Worm (Caenorhabditis elegans): ENCODE measurements around the gene gba-2.

DNA sequence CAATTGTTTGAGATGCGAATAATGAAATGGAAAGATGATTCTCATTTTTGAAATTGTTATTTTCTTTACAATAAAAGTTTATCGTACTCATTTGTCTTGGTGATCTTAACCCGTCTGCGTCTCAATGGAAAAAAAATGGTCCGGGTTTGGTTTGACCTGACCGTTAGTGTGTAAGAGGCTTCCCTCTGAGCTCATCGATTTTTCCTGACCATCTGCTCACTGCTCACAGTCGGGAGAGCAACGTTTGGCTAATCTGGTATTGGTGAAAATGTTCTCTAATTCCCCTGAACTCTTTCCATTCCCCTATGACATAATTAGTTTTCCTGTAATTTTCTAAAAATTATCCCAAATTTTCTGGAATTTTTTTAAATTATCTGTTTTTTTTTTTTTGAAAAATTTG is 47.3 kb downstream of the gba-2 start:
- TF ChIP-seq elt-3 (tag; optimal IDR thresholded peaks at IDR 0.05) (no peak), sma-9 (GFP tag; optimal IDR thresholded peaks at IDR 0.05) (no peak), sma-9 (tag; optimal IDR thresholded peaks at IDR 0.05) (no peak)

Measured in whole organism, L2 larva.